Fruit fly (Drosophila melanogaster): ENCODE data around the gene Fadd.

The Fadd gene

dm6 chr3R:22018777-22019420 is 15.4 kb upstream of the Fadd start, which contains the start of gene Idh3b (continued):
- TF ChIP-seq CG18764 (GFP tag; optimal IDR thresholded peaks at IDR 0.05), result peak; percentile 48
- TF ChIP-seq yki (optimal IDR thresholded peaks at IDR 0.05), result no peak
- TF ChIP-seq CG17186 (GFP tag; optimal IDR thresholded peaks at IDR 0.05), result peak; percentile 83
- TF ChIP-seq CG30020 (tag; optimal IDR thresholded peaks at IDR 0.05), result no peak
- peak; percentile 39 for TF ChIP-seq NK7.1 (GFP tag; optimal IDR thresholded peaks at IDR 0.05)
- peak; percentile 53 for TF ChIP-seq zen (tag; optimal IDR thresholded peaks at IDR 0.05)
- TF ChIP-seq C15 (GFP tag; IDR thresholded peaks at IDR 0.05), result no peak
- TF ChIP-seq Hmx (GFP tag; optimal IDR thresholded peaks at IDR 0.05), result no peak
- TF ChIP-seq zfh1 (GFP tag; IDR thresholded peaks at IDR 0.05), result peak; percentile 69; the same call in 2 of the 3 replicates
- TF ChIP-seq Neu2 (GFP tag; optimal IDR thresholded peaks at IDR 0.05; ENCODE audit: borderline replicate concordance), result no peak
- no peak for TF ChIP-seq Lpt (GFP tag; optimal IDR thresholded peaks at IDR 0.05)
- TF ChIP-seq Pdp1 (GFP tag; optimal IDR thresholded peaks at IDR 0.05), result peak; percentile 75 to 97
- no peak for TF ChIP-seq CG15696 (tag; optimal IDR thresholded peaks at IDR 0.05)
- TF ChIP-seq dm (GFP tag; optimal IDR thresholded peaks at IDR 0.05), result peak; percentile 65
- peak; percentile 62 for TF ChIP-seq CG2712 (tag; optimal IDR thresholded peaks at IDR 0.05)
- peak; percentile 95; the same call in 1 of the 2 replicates for TF ChIP-seq vvl (GFP tag; IDR thresholded peaks at IDR 0.05)
- TF ChIP-seq hkb (optimal IDR thresholded peaks at IDR 0.05), result peak; percentile 13
- TF ChIP-seq hkb (GFP tag; IDR thresholded peaks at IDR 0.05), result peak; percentile 43
- TF ChIP-seq HmgD (GFP tag; optimal IDR thresholded peaks at IDR 0.05), result peak; percentile 64
- TF ChIP-seq bowl (GFP tag; IDR thresholded peaks at IDR 0.05), result no peak
- no peak for TF ChIP-seq Dfd (GFP tag; optimal IDR thresholded peaks at IDR 0.05)
- TF ChIP-seq CG7556 (GFP tag; optimal IDR thresholded peaks at IDR 0.05), result no peak
- peak; percentile 85 for TF ChIP-seq ci (GFP tag; IDR thresholded peaks at IDR 0.05)
- TF ChIP-seq Jarid2 (GFP tag; optimal IDR thresholded peaks at IDR 0.05), result peak; percentile 60
- peak; percentile 98 for TF ChIP-seq CG7928 (GFP tag; optimal IDR thresholded peaks at IDR 0.05)
- TF ChIP-seq PHDP (tag; optimal IDR thresholded peaks at IDR 0.05), result no peak
- no peak for TF ChIP-seq caup (GFP tag; optimal IDR thresholded peaks at IDR 0.05; ENCODE audit: severe bottlenecking)
- no peak for TF ChIP-seq sd (tag; optimal IDR thresholded peaks at IDR 0.05)
- TF ChIP-seq Atf3 (GFP tag; optimal IDR thresholded peaks at IDR 0.05), result no peak
- TF ChIP-seq CG1529 (GFP tag; optimal IDR thresholded peaks at IDR 0.05), result no peak
- TF ChIP-seq CG12659 (GFP tag; optimal IDR thresholded peaks at IDR 0.05), result peak; percentile 78
- TF ChIP-seq CG33557 (GFP tag; optimal IDR thresholded peaks at IDR 0.05), result peak; percentile 15
- peak; percentile 76 for TF ChIP-seq lilli (GFP tag; optimal IDR thresholded peaks at IDR 0.05)
- TF ChIP-seq CG43689 (GFP tag; IDR thresholded peaks at IDR 0.05), result no peak; the same call in 1 of the 2 replicates
- TF ChIP-seq CG6654 (GFP tag; optimal IDR thresholded peaks at IDR 0.05), result no peak
- peak; percentile 90 for TF ChIP-seq sob (GFP tag; IDR thresholded peaks at IDR 0.05)
- TF ChIP-seq CrebB (tag; optimal IDR thresholded peaks at IDR 0.05), result no peak
- no peak for TF ChIP-seq lmd (GFP tag; IDR thresholded peaks at IDR 0.05)
- TF ChIP-seq CG11456 (GFP tag; IDR thresholded peaks at IDR 0.05), result no peak
- peak; percentile 85 for TF ChIP-seq ken (GFP tag; IDR thresholded peaks at IDR 0.05)
- no peak for TF ChIP-seq Sox102F (GFP tag; optimal IDR thresholded peaks at IDR 0.05)
- TF ChIP-seq CG11085 (GFP tag; IDR thresholded peaks at IDR 0.05), result no peak; the same call in 1 of the 2 replicates
- TF ChIP-seq CG12942 (GFP tag; optimal IDR thresholded peaks at IDR 0.05), result peak; percentile 44
- no peak for TF ChIP-seq B-H1 (GFP tag; IDR thresholded peaks at IDR 0.05)
- peak; percentile 57 for TF ChIP-seq klu (GFP tag; IDR thresholded peaks at IDR 0.05)
- TF ChIP-seq HLHmδ (GFP tag; optimal IDR thresholded peaks at IDR 0.05), result peak; percentile 8
- TF ChIP-seq jing (GFP tag; optimal IDR thresholded peaks at IDR 0.05), result no peak
- TF ChIP-seq D19A (tag; optimal IDR thresholded peaks at IDR 0.05), result no peak
- no peak for TF ChIP-seq Ptx1 (GFP tag; IDR thresholded peaks at IDR 0.05)
- peak; percentile 61 for TF ChIP-seq Elba2 (GFP tag; optimal IDR thresholded peaks at IDR 0.05)
- peak; percentile 78 for TF ChIP-seq MESR4 (GFP tag; optimal IDR thresholded peaks at IDR 0.05)

Measured in whole organism, embryonic.